Worm (Caenorhabditis elegans) whole organism, late embryonic: Measurements from ENCODE around the gene acy-1.

Experiments
- C08G9.2 ChIP-seq: sonication (generic microtip); optimal IDR thresholded peaks from 2 replicates; lab custom pipeline; 2016; ENCODE audit warnings: mild to moderate bottlenecking, missing genetic modification characterization, moderate library complexity, missing compliant biosample characterization
- F13H6.1 ChIP-seq: sonication (generic microtip); optimal IDR thresholded peaks from 2 replicates; lab custom pipeline; 2016; ENCODE audit warnings: missing genetic modification characterization, missing compliant biosample characterization
- ama-1 ChIP-seq: fragments of 150-350 bp; optimal IDR thresholded peaks from 2 replicates; lab custom pipeline; 2014
- ceh-14 ChIP-seq: sonication (generic microtip); optimal IDR thresholded peaks from 2 replicates; lab custom pipeline; 2016; ENCODE audit warnings: missing genotype, missing genetic modification characterization, missing compliant biosample characterization
- ceh-18 ChIP-seq: sonication (generic microtip); optimal IDR thresholded peaks from 2 replicates; lab custom pipeline; 2016; ENCODE audit warnings: missing genetic modification characterization, missing compliant biosample characterization
- ceh-2 ChIP-seq: sonication (generic microtip); optimal IDR thresholded peaks from 2 replicates; lab custom pipeline; 2016; ENCODE audit warnings: missing genotype, missing genetic modification characterization, missing compliant biosample characterization
- ceh-22 ChIP-seq: sonication (generic microtip); optimal IDR thresholded peaks from 2 replicates; lab custom pipeline; 2017; ENCODE audit warnings: missing biosample characterization, missing genetic modification characterization
- ceh-31 ChIP-seq: sonication (generic microtip); optimal IDR thresholded peaks from 2 replicates; lab custom pipeline; 2016; ENCODE audit warnings: missing genetic modification characterization, missing compliant biosample characterization
- ceh-34 ChIP-seq: sonication (generic microtip); optimal IDR thresholded peaks from 2 replicates; lab custom pipeline; 2016; ENCODE audit warnings: mild to moderate bottlenecking, missing genetic modification characterization, missing compliant biosample characterization
- ceh-45 ChIP-seq: fragments of 200-800 bp; sonication (Bioruptor generic); IDR thresholded peaks from 2 replicates; pipeline ENCODE4 v1.3.6; 2022; ENCODE audit warnings: missing genetic modification reagents, missing genetic modification characterization, missing compliant biosample characterization
- ceh-48 ChIP-seq: sonication (generic microtip); optimal IDR thresholded peaks from 2 replicates; lab custom pipeline; 2016; ENCODE audit warnings: missing genetic modification characterization, inconsistent platforms, missing compliant biosample characterization
- dmd-4 ChIP-seq: sonication (generic microtip); optimal IDR thresholded peaks from 2 replicates; lab custom pipeline; 2016; ENCODE audit warnings: borderline replicate concordance, missing genetic modification characterization, missing compliant biosample characterization
- dve-1 ChIP-seq: sonication (generic microtip); optimal IDR thresholded peaks from 2 replicates; lab custom pipeline; 2017; ENCODE audit warnings: antibody characterized with exemption, mild to moderate bottlenecking, missing genetic modification characterization, missing compliant biosample characterization
- ets-4 ChIP-seq: sonication (generic microtip); optimal IDR thresholded peaks from 2 replicates; lab custom pipeline; 2016; ENCODE audit warnings: missing genetic modification characterization, missing compliant biosample characterization
- eyg-1 ChIP-seq: sonication (generic microtip); optimal IDR thresholded peaks from 2 replicates; lab custom pipeline; 2016; ENCODE audit warnings: missing genotype, missing genetic modification characterization, missing compliant biosample characterization
- hlh-15 ChIP-seq: sonication (generic microtip); optimal IDR thresholded peaks from 2 replicates; lab custom pipeline; 2016; ENCODE audit warnings: missing genetic modification characterization, missing compliant biosample characterization
- hlh-30 ChIP-seq: sonication (generic microtip); optimal IDR thresholded peaks from 2 replicates; lab custom pipeline; 2017; ENCODE audit warnings: antibody characterized with exemption, missing genetic modification characterization, missing compliant biosample characterization; ENCODE audit not compliant: insufficient read depth
- hlh-6 ChIP-seq: sonication (generic microtip); optimal IDR thresholded peaks from 2 replicates; lab custom pipeline; 2016; ENCODE audit warnings: missing genotype, missing genetic modification characterization, missing compliant biosample characterization
- hlh-8 ChIP-seq: sonication (generic microtip); optimal IDR thresholded peaks from 2 replicates; lab custom pipeline; 2016; ENCODE audit warnings: missing genotype, missing genetic modification characterization, missing compliant biosample characterization
- lim-6 ChIP-seq: sonication (generic microtip); optimal IDR thresholded peaks from 2 replicates; lab custom pipeline; 2016; ENCODE audit warnings: missing genetic modification characterization, missing compliant biosample characterization
- lin-11 ChIP-seq: fragments of 200-800 bp; sonication (Bioruptor generic); optimal IDR thresholded peaks from 2 replicates; lab custom pipeline; 2018; ENCODE audit warnings: mild to moderate bottlenecking, missing genetic modification characterization, missing compliant biosample characterization
- madf-2 ChIP-seq: sonication (generic microtip); optimal IDR thresholded peaks from 2 replicates; lab custom pipeline; 2017; ENCODE audit warnings: missing genetic modification characterization, missing compliant biosample characterization
- mec-3 ChIP-seq: sonication (generic microtip); optimal IDR thresholded peaks from 2 replicates; lab custom pipeline; 2016; ENCODE audit warnings: borderline replicate concordance, missing genetic modification characterization, missing compliant biosample characterization
- nfya-1 ChIP-seq: sonication (generic microtip); optimal IDR thresholded peaks from 2 replicates; lab custom pipeline; 2017; ENCODE audit warnings: missing genetic modification characterization, mild to moderate bottlenecking, missing compliant biosample characterization, antibody characterized with exemption, moderate library complexity
- nhr-11 ChIP-seq: fragments of 150-350 bp; optimal IDR thresholded peaks from 2 replicates; lab custom pipeline; 2014; ENCODE audit warnings: missing biosample characterization, missing genetic modification characterization
- odd-2 ChIP-seq: sonication (generic microtip); optimal IDR thresholded peaks from 2 replicates; lab custom pipeline; 2017; ENCODE audit warnings: antibody characterized with exemption, mild to moderate bottlenecking, missing genetic modification characterization, missing compliant biosample characterization
- pag-3 ChIP-seq: sonication (generic microtip); optimal IDR thresholded peaks from 2 replicates; lab custom pipeline; 2016; ENCODE audit warnings: missing compliant biosample characterization, missing genetic modification characterization, borderline replicate concordance
- pax-1 ChIP-seq: fragments of 150-350 bp; optimal IDR thresholded peaks from 2 replicates; lab custom pipeline; 2014; ENCODE audit warnings: missing biosample characterization, missing genetic modification characterization
- pha-2 ChIP-seq: sonication (generic microtip); optimal IDR thresholded peaks from 2 replicates; lab custom pipeline; 2017; ENCODE audit warnings: mild to moderate bottlenecking, missing genetic modification characterization, missing compliant biosample characterization
- pqm-1 ChIP-seq: sonication (generic microtip); optimal IDR thresholded peaks from 2 replicates; lab custom pipeline; 2016; ENCODE audit warnings: missing genetic modification characterization, missing compliant biosample characterization
- sdc-2 ChIP-seq: sonication (generic microtip); optimal IDR thresholded peaks from 2 replicates; lab custom pipeline; 2016; ENCODE audit warnings: missing genotype, missing genetic modification characterization, missing compliant biosample characterization
- syd-9 ChIP-seq: sonication (generic microtip); optimal IDR thresholded peaks from 2 replicates; lab custom pipeline; 2016; ENCODE audit warnings: mild to moderate bottlenecking, missing genetic modification characterization, moderate library complexity, missing compliant biosample characterization
- tbx-2 ChIP-seq: sonication (generic microtip); optimal IDR thresholded peaks from 2 replicates; lab custom pipeline; 2016; ENCODE audit warnings: missing genetic modification characterization, missing compliant biosample characterization
- ttx-3 ChIP-seq: sonication (generic microtip); optimal IDR thresholded peaks from 2 replicates; lab custom pipeline; 2016; ENCODE audit warnings: missing genetic modification reagents, missing genetic modification characterization, missing compliant biosample characterization
- unc-3 ChIP-seq, 2 experiments: fragments of 200-800 bp in 1 of 2; sonication (Bioruptor generic) in 1 of 2; sonication (generic microtip) in 1 of 2; conservative IDR thresholded peaks in 1 of 2; optimal IDR thresholded peaks in 1 of 2; 2 replicates each; pipeline versions ENCODE4 v1.3.6 to Lab custom; 2016 to 2022; ENCODE audit warnings: missing compliant biosample characterization in 2 of 2, missing genetic modification characterization in 2 of 2, missing genetic modification reagents in 1 of 2
- unc-42 ChIP-seq: sonication (generic microtip); optimal IDR thresholded peaks from 2 replicates; lab custom pipeline; 2016; ENCODE audit warnings: missing genotype, missing genetic modification characterization, missing compliant biosample characterization
- ztf-16 ChIP-seq: sonication (generic microtip); optimal IDR thresholded peaks from 2 replicates; lab custom pipeline; 2017; ENCODE audit warnings: missing genetic modification characterization, missing compliant biosample characterization

The acy-1 gene

DNA sequence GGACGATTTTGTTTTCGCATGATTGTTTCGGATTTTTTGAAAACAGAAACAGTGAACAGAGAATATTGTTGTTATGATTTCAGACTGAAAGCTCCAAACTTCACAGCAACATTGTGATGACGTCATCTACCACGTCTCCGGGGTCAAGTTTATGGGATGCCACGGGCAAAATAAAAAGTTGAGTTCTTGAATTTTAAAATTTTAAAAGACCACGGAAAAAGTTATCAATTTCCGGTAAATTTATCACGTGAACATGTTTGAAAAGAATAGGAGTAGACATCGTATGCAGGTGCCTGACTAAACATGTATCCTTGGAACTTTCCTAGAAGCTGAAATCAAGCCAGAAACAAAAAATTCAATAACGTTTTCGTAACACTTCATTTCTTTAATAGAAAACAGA lies 41.6 kb downstream of the acy-1 start, which contains the start of gene B0393.4:
Gene B0393.4, minus strand, starts transcription at position 101 of the 400 bp plus-strand sequence.
- TF ChIP-seq sdc-2 (tag; lab: Kevin White, UChicago) (no peak), ama-1 (lab: Kevin White, UChicago) (no peak), nhr-11 (no peak)

DNA sequence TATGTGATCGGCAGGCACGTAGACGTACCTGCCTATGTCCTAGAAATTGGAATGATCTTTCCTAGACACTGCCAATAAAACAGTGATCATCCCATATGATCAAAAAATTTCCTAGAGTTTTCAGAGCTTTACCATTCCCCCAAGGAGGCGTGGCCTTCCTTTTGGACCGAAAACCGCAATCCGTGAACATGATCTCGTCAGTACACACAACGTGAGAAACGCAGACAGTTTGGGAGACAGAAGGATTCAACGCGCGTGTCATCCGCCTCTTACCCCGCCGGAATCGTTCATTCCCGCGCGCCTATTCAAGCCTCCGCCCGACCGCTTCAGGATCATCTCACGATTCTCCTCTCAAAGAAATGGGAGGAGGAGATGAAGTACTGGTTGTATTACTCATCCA lies 43.6 kb downstream of the acy-1 start, which contains the start of gene B0393.5:
Gene B0393.5, plus strand, starts transcription at position 301 of the 400 bp plus-strand sequence.
- no peak for TF ChIP-seq ceh-18
- no peak for TF ChIP-seq dve-1 (tag; lab: Kevin White, UChicago)
- no peak for TF ChIP-seq pag-3 (tag; lab: Kevin White, UChicago)
- TF ChIP-seq dmd-4 (tag; lab: Kevin White, UChicago), result no peak
- TF ChIP-seq pha-2 (tag; lab: Kevin White, UChicago), result no peak
- no peak for TF ChIP-seq hlh-15 (tag; lab: Kevin White, UChicago)
- TF ChIP-seq ceh-48 (tag; lab: Kevin White, UChicago), result no peak
- TF ChIP-seq odd-2 (tag; lab: Kevin White, UChicago), result no peak
- no peak for TF ChIP-seq ceh-22 (tag; lab: Kevin White, UChicago)
- no peak for TF ChIP-seq ets-4
- TF ChIP-seq ceh-14, result no peak
- TF ChIP-seq ttx-3 (tag; lab: Kevin White, UChicago), result no peak
- TF ChIP-seq tbx-2 (tag; lab: Kevin White, UChicago), result no peak

DNA sequence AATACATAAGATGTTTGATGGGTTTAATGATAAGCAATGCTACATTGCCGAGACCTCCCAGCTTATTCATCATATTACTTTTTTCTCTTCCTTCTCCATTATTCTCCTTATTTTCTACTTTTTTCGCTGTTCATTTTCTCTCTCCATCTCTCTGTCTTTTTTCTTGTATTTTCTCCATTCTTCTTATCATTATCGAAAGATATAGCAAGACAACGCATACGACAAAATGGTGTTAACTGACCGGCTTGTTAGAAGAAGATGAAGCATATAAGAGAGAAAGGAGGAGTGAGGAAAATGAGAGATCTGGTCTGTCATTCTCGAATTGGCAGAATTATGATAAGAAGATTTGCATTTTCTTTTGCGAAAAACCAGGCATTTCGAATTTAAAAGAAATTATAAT lies 44.9 kb downstream of the acy-1 start:
- no peak for TF ChIP-seq C08G9.2 (tag; lab: Kevin White, UChicago)
- TF ChIP-seq ceh-31 (tag; lab: Kevin White, UChicago), result no peak
- TF ChIP-seq lin-11 (tag; lab: Kevin White, UChicago), result no peak
- no peak for TF ChIP-seq unc-42
- no peak for TF ChIP-seq ceh-45 (GFP tag; lab: Robert Waterston, UW)
- TF ChIP-seq dmd-4 (tag; lab: Kevin White, UChicago), result no peak
- TF ChIP-seq hlh-8, result no peak
- TF ChIP-seq F13H6.1 (tag; lab: Kevin White, UChicago), result no peak
- no peak for TF ChIP-seq nhr-11
- TF ChIP-seq lim-6 (tag; lab: Kevin White, UChicago), result no peak
- no peak for TF ChIP-seq unc-3 (GFP tag; conservative IDR thresholded peaks at IDR 0.05; lab: Robert Waterston, UW)
- TF ChIP-seq unc-3 (tag; optimal IDR thresholded peaks at IDR 0.05; lab: Kevin White, UChicago), result no peak

DNA sequence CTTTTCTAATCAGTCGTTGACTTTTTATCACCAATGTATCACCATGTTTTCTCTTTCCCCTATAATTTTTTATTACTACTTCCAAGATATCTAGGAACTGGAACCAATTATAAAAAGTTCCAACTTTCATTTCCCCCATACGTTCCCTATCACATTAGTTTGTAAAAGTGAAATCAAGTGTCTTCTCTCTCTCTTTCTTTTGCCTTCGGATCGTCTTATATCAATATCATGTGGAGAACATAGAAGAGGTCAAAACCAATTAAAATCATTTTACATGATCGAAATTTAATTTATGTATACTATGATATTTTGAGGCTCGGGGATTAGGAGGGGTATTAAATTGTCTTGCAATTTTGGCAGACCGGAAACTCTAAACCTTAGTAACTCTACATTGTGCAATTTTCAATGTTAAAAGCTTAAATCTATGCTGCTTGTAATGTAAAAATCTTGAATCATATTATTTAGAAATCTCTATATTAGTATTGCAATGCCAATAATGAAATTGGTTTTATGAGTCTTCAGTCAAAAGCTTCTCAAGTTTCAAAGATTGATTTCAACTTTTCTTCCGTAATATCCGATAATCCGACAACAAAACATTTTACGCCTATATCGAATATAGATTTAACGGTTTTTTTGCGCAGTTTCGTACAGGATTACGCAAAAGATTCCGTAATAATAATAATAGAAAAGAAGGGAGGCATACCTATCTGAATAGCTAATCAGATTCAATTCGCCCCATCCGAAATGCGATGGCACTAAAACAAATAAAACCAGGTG lies 46.2 kb downstream of the acy-1 start:
- TF ChIP-seq odd-2 (tag; lab: Kevin White, UChicago) (no peak), tbx-2 (tag; lab: Kevin White, UChicago) (no peak), ceh-22 (tag; lab: Kevin White, UChicago) (no peak), hlh-6 (no peak), ceh-2 (tag; lab: Kevin White, UChicago) (no peak), hlh-30 (tag; lab: Kevin White, UChicago) (no peak), ttx-3 (tag; lab: Kevin White, UChicago) (no peak), nfya-1 (tag; lab: Kevin White, UChicago) (no peak), hlh-15 (tag; lab: Kevin White, UChicago) (no peak), pax-1 (tag; lab: Kevin White, UChicago) (no peak), nhr-11 (no peak), eyg-1 (tag; lab: Kevin White, UChicago) (no peak), ztf-16 (no peak), syd-9 (tag; lab: Kevin White, UChicago) (no peak), pqm-1 (tag; lab: Kevin White, UChicago) (no peak), dmd-4 (tag; lab: Kevin White, UChicago) (no peak), C08G9.2 (tag; lab: Kevin White, UChicago) (no peak), mec-3 (no peak), madf-2 (no peak), ceh-34 (tag; lab: Kevin White, UChicago) (no peak)
